Worm (Caenorhabditis elegans) whole organism, L4/young adult: Measurements from ENCODE around the gene nstp-1.

Experiments used
- W03F9.2 ChIP-seq: fragments of 150-350 bp; optimal IDR thresholded peaks from 2 replicates; lab custom pipeline; 2014; ENCODE audit warnings: missing biosample characterization, missing genetic modification characterization
- dao-5 ChIP-seq: sonication (generic microtip); optimal IDR thresholded peaks from 2 replicates; lab custom pipeline; 2016; ENCODE audit warnings: missing genotype, missing genetic modification characterization, moderate library complexity, missing compliant biosample characterization
- him-1 ChIP-seq: sonication (generic microtip); optimal IDR thresholded peaks from 2 replicates; lab custom pipeline; 2016; ENCODE audit warnings: missing genotype, missing genetic modification reagents, missing genetic modification characterization, missing compliant biosample characterization

DNA sequence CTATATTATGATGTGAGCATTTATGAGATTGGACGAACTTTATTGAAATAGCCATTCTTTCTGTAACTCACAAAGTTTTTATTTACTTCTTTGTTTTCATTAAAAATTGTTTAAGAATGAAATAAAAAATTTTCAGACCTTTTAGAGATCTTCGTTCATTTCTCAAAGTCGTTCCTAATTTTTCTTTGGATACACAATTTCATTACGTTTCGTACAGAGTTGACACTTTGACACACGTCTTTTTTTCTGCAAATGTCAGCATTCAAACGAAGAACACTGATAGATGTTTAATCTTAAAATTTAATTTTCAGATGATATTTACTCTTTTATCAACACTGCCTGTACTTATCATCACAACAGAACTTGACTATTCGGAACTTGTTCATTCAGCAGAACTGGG lies 31.8 kb downstream of the nstp-1 start, which contains the start of gene acc-2:
- TF ChIP-seq W03F9.2 (tag; lab: Kevin White, UChicago) (no peak), dao-5 (tag; lab: Kevin White, UChicago) (no peak), him-1 (tag; lab: Kevin White, UChicago) (no peak)
